Worm (Caenorhabditis elegans): ENCODE measurements around the gene W06D11.1.
A peak's percentile ranks its signal among the peaks of the same experiment; 100 is the strongest.

The W06D11.1 gene

ce11 chrX:12331795-12332194, 37.4 kb downstream of the W06D11.1 start, which contains the start of gene srd-46:
Gene srd-46 (plus strand): TSS chrX:12332095.
- TF ChIP-seq lin-11 (tag; optimal IDR thresholded peaks at IDR 0.05) (no peak), nhr-12 (tag; optimal IDR thresholded peaks at IDR 0.05) (no peak), Y55F3AM.14 (GFP tag; optimal IDR thresholded peaks at IDR 0.05) (no peak), sma-9 (GFP tag; optimal IDR thresholded peaks at IDR 0.05) (no peak), sma-9 (tag; optimal IDR thresholded peaks at IDR 0.05) (no peak), mab-5 (tag; optimal IDR thresholded peaks at IDR 0.05) (no peak), peb-1 (tag; optimal IDR thresholded peaks at IDR 0.05) (no peak), ceh-82 (tag; optimal IDR thresholded peaks at IDR 0.05) (no peak), nhr-25 (tag; optimal IDR thresholded peaks at IDR 0.05) (no peak), fos-1 (tag; optimal IDR thresholded peaks at IDR 0.05) (no peak), ceh-16 (tag; optimal IDR thresholded peaks at IDR 0.05) (no peak), sem-4 (tag; optimal IDR thresholded peaks at IDR 0.05) (no peak), unc-62 (GFP tag; optimal IDR thresholded peaks at IDR 0.05) (no peak)

ce11 chrX:12333479-12333878, 39.1 kb downstream of the W06D11.1 start, which contains the start of gene srd-47:
Gene srd-47 (plus strand): TSS chrX:12333642.
- TF ChIP-seq mab-5 (tag; optimal IDR thresholded peaks at IDR 0.05) (no peak), gmeb-1 (tag; optimal IDR thresholded peaks at IDR 0.05) (no peak), nhr-77 (tag; optimal IDR thresholded peaks at IDR 0.05) (no peak), ZK546.5 (tag; optimal IDR thresholded peaks at IDR 0.05) (no peak), elt-3 (tag; optimal IDR thresholded peaks at IDR 0.05) (no peak), ceh-16 (tag; optimal IDR thresholded peaks at IDR 0.05) (no peak), F13H6.1 (tag; optimal IDR thresholded peaks at IDR 0.05) (no peak), ama-1 (optimal IDR thresholded peaks at IDR 0.05) (no peak), ceh-82 (tag; optimal IDR thresholded peaks at IDR 0.05) (no peak)

- TF ChIP-seq skn-1 (tag; optimal IDR thresholded peaks at IDR 0.05) (no peak), nhr-6 (tag; optimal IDR thresholded peaks at IDR 0.05) (no peak), nhr-129 (tag; optimal IDR thresholded peaks at IDR 0.05) (no peak), unc-55 (GFP tag; optimal IDR thresholded peaks at IDR 0.05) (no peak), elt-3 (tag; optimal IDR thresholded peaks at IDR 0.05) (no peak), unc-39 (tag; optimal IDR thresholded peaks at IDR 0.05) (no peak), R02D3.7 (tag; optimal IDR thresholded peaks at IDR 0.05) (no peak), nhr-237 (tag; optimal IDR thresholded peaks at IDR 0.05) (no peak), lin-11 (tag; optimal IDR thresholded peaks at IDR 0.05) (no peak), ZK546.5 (tag; optimal IDR thresholded peaks at IDR 0.05) (no peak), peb-1 (tag; optimal IDR thresholded peaks at IDR 0.05) (no peak), ztf-4 (tag; optimal IDR thresholded peaks at IDR 0.05) (no peak), alr-1 (tag; optimal IDR thresholded peaks at IDR 0.05) (no peak), egl-27 (tag; optimal IDR thresholded peaks at IDR 0.05) (no peak)
These were observed 41.4 kb downstream of the W06D11.1 start, which contains the start of gene srd-48 for ce11 chrX:12335808-12336207. Gene srd-48 (plus strand): TSS chrX:12336108.

- no peak for TF ChIP-seq alr-1 (tag; optimal IDR thresholded peaks at IDR 0.05)
- no peak for TF ChIP-seq lin-39 (tag; optimal IDR thresholded peaks at IDR 0.05)
- TF ChIP-seq nhr-21 (tag; optimal IDR thresholded peaks at IDR 0.05), result peak; percentile 18
- TF ChIP-seq fos-1 (tag; optimal IDR thresholded peaks at IDR 0.05), result peak; percentile 25
- TF ChIP-seq sma-3 (GFP tag; optimal IDR thresholded peaks at IDR 0.05), result peak; percentile 17
- peak; percentile 21 for TF ChIP-seq crh-2 (tag; optimal IDR thresholded peaks at IDR 0.05)
- TF ChIP-seq mdl-1 (tag; optimal IDR thresholded peaks at IDR 0.05), result no peak
These were observed 43.6 kb downstream of the W06D11.1 start, which contains the start of gene srd-44 for ce11 chrX:12337846-12338490. Gene srd-44 (plus strand): TSS chrX:12338440.

- no peak for TF ChIP-seq nhr-10 (tag; optimal IDR thresholded peaks at IDR 0.05)
- TF ChIP-seq sma-9 (GFP tag; optimal IDR thresholded peaks at IDR 0.05), result no peak
- no peak for TF ChIP-seq sma-9 (tag; optimal IDR thresholded peaks at IDR 0.05)
- no peak for TF ChIP-seq nhr-237 (tag; optimal IDR thresholded peaks at IDR 0.05)
- TF ChIP-seq aly-2 (tag; optimal IDR thresholded peaks at IDR 0.05), result no peak
- no peak for TF ChIP-seq R02D3.7 (tag; optimal IDR thresholded peaks at IDR 0.05)
- TF ChIP-seq unc-55 (GFP tag; optimal IDR thresholded peaks at IDR 0.05), result no peak
- TF ChIP-seq lsy-2 (tag; optimal IDR thresholded peaks at IDR 0.05), result no peak
- TF ChIP-seq nhr-25 (tag; optimal IDR thresholded peaks at IDR 0.05), result no peak
- TF ChIP-seq sma-3 (GFP tag; optimal IDR thresholded peaks at IDR 0.05), result no peak
These were observed 47.0 kb downstream of the W06D11.1 start, which contains the start of gene zig-2 for ce11 chrX:12341338-12341737. Gene zig-2 (minus strand): TSS chrX:12341438.

Measured in whole organism, L2 larva.